Worm (Caenorhabditis elegans): Measurements from ENCODE around the gene ZK994.6.

ce11 chrV:8495965-8496364 lies 11.3 kb downstream of the ZK994.6 start:
- TF ChIP-seq zag-1 (tag; optimal IDR thresholded peaks at IDR 0.05) (no peak), ZK546.5 (tag; optimal IDR thresholded peaks at IDR 0.05) (no peak), lsy-2 (tag; optimal IDR thresholded peaks at IDR 0.05) (no peak), nhr-11 (tag; optimal IDR thresholded peaks at IDR 0.05) (no peak), mbf-1 (tag; optimal IDR thresholded peaks at IDR 0.05) (no peak)

All from whole organism, L2 larva.